Worm (Caenorhabditis elegans): ENCODE results near the gene mrg-1.

mrg-1 gene

DNA sequence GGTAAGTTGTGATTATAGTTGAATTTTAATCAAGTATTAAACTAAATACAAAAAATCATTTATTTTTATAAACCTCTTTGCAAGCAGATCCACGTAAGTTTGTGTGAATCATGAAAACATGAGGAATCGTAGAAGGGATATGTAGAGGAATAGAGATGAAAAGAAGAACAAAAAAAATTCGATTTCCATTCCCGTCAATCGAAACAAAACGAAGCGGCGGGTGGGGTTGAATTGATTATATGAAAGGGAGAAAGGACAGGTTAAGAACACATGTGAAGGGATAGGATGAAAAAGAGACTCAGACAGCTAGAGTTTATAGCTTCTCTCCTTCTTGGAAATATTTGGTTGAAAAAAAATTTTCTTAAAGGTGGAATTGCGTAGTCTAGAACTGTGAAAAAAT is 14.3 kb downstream of the mrg-1 start:
- TF ChIP-seq blmp-1 (tag; optimal IDR thresholded peaks at IDR 0.05) (no peak), nhr-237 (tag; optimal IDR thresholded peaks at IDR 0.05) (no peak), nhr-12 (tag; optimal IDR thresholded peaks at IDR 0.05) (no peak), hlh-1 (tag; optimal IDR thresholded peaks at IDR 0.05) (no peak)

DNA sequence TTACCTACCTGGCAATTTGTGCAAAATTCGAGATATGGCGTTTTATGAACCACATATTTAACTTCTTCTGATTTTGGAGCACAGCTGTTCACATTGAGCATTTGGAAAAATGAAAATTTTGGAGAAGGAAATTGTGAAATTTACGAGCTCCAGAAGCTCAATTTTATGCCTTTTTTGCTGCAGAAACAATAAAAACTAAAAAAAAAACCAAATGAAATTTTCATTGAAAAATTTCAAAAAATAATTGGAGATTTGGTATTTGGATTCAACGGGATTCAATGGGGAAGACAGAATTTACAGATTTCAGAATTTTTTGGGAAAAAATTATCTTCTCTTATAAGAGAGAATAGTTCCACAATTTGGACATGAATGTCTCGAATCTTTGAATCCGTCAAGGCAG is 17.8 kb downstream of the mrg-1 start, which contains the start of gene Y37D8A.26:
Y37D8A.26 (minus strand) TSS at position 101 of the 400 bp plus-strand sequence.
- TF ChIP-seq unc-39 (tag; optimal IDR thresholded peaks at IDR 0.05) (no peak), pha-4 (tag; optimal IDR thresholded peaks at IDR 0.05) (no peak), drap-1 (GFP tag; optimal IDR thresholded peaks at IDR 0.05) (no peak), nhr-2 (tag; optimal IDR thresholded peaks at IDR 0.05) (no peak), ztf-11 (tag; optimal IDR thresholded peaks at IDR 0.05) (no peak), lsy-2 (tag; optimal IDR thresholded peaks at IDR 0.05) (no peak), elt-1 (tag; optimal IDR thresholded peaks at IDR 0.05; ENCODE audit: borderline replicate concordance, insufficient read depth) (no peak), bed-3 (GFP tag; optimal IDR thresholded peaks at IDR 0.05) (no peak), lin-32 (GFP tag; optimal IDR thresholded peaks at IDR 0.05) (no peak), M03D4.4 (tag; optimal IDR thresholded peaks at IDR 0.05) (no peak), unc-62 (GFP tag; optimal IDR thresholded peaks at IDR 0.05) (no peak), nhr-28 (tag; optimal IDR thresholded peaks at IDR 0.05) (no peak), tbx-8 (GFP tag; optimal IDR thresholded peaks at IDR 0.05) (no peak), hlh-1 (tag; optimal IDR thresholded peaks at IDR 0.05) (no peak), ceh-43 (GFP tag; optimal IDR thresholded peaks at IDR 0.05) (no peak), ceh-83 (GFP tag; optimal IDR thresholded peaks at IDR 0.05) (no peak)

DNA sequence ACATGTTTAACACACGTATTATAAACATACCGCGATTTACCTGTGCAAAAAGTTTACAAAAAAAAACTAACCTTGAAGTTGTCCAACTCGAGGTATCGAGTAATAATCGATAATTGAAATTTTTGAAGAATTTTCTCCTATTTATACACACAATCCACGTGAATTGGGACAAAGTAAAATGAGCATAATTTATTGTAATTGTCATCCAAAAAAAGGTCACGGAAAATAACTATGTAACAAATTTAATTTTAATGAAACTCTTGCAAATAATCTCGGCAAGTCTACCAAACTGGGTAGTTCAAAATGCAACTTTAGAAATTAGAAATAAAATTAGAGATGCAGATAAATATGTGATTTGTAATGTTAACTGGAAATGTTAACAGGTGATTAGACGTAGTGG is 19.1 kb downstream of the mrg-1 start, which contains the start of gene Y37D8A.5:
Y37D8A.5 (minus strand) TSS at position 101 of the 400 bp plus-strand sequence.
- TF ChIP-seq nhr-76 (tag; optimal IDR thresholded peaks at IDR 0.05) (no peak), nhr-2 (tag; optimal IDR thresholded peaks at IDR 0.05) (no peak), ceh-39 (tag; optimal IDR thresholded peaks at IDR 0.05) (no peak), unc-120 (tag; optimal IDR thresholded peaks at IDR 0.05; ENCODE audit: poor library complexity, severe bottlenecking) (no peak), zip-8 (tag; optimal IDR thresholded peaks at IDR 0.05) (no peak), nhr-237 (tag; optimal IDR thresholded peaks at IDR 0.05) (no peak), ces-1 (GFP tag; optimal IDR thresholded peaks at IDR 0.05) (no peak), elt-1 (tag; optimal IDR thresholded peaks at IDR 0.05; ENCODE audit: borderline replicate concordance, insufficient read depth) (no peak), nhr-12 (tag; optimal IDR thresholded peaks at IDR 0.05) (no peak), pha-4 (tag; optimal IDR thresholded peaks at IDR 0.05) (no peak), flh-1 (GFP tag; optimal IDR thresholded peaks at IDR 0.05) (no peak), tbx-8 (GFP tag; optimal IDR thresholded peaks at IDR 0.05) (no peak), mab-5 (tag; optimal IDR thresholded peaks at IDR 0.05) (no peak), lin-13 (tag; optimal IDR thresholded peaks at IDR 0.05) (no peak), M03D4.4 (tag; optimal IDR thresholded peaks at IDR 0.05) (no peak), lsy-2 (tag; optimal IDR thresholded peaks at IDR 0.05) (no peak)

DNA sequence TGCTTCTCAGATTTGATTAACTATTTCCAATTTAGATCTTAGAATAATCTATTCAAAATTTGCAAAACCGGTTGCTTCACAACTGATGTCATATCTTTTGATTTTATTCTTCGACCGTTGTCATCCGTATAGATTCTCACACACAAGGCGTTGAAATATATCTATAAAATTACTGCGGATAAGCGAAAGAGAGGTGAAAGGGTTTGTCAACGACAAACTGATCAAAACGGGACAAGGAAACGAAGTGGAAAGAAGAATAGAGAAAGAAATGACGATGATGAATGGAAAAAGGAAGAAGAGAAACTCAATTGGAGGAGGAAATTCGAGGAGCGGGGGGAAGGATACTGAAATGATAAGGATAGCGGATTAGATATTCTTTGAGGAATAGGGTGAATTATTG is 23.4 kb downstream of the mrg-1 start:
- no peak for TF ChIP-seq ztf-11 (tag; optimal IDR thresholded peaks at IDR 0.05)
- TF ChIP-seq nhr-237 (tag; optimal IDR thresholded peaks at IDR 0.05) = peak; percentile 61
- peak; percentile 36 for TF ChIP-seq unc-62 (GFP tag; optimal IDR thresholded peaks at IDR 0.05)
- TF ChIP-seq blmp-1 (tag; optimal IDR thresholded peaks at IDR 0.05) = peak; percentile 34
- peak; percentile 15 for TF ChIP-seq elt-3 (tag; optimal IDR thresholded peaks at IDR 0.05)

DNA sequence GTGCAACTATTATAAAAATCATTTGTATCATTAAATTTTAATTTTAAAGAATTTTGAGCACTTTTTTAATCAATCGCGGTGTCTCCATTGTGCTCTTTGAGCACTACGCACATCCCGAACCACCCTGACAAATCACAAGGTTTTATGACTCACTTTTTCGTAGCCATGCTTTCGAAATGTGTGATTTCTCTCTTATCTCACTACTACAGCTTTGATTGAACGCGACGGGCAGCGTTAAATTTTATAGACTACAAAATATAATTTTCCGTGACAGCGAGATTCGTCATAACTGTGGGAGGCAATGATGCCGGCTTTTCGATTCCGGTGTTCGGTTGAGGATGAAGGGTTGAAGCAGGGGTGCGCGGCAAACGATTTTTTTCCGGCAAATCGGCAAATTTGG is 24.8 kb downstream of the mrg-1 start:
- TF ChIP-seq sptf-1 (tag; optimal IDR thresholded peaks at IDR 0.05) (no peak), unc-62 (GFP tag; optimal IDR thresholded peaks at IDR 0.05) (no peak), cnd-1 (tag; optimal IDR thresholded peaks at IDR 0.05) (no peak), ces-1 (GFP tag; optimal IDR thresholded peaks at IDR 0.05) (no peak), mls-2 (tag; optimal IDR thresholded peaks at IDR 0.05) (no peak), unc-120 (tag; optimal IDR thresholded peaks at IDR 0.05; ENCODE audit: poor library complexity, severe bottlenecking) (no peak), pha-4 (tag; optimal IDR thresholded peaks at IDR 0.05) (no peak), M03D4.4 (tag; optimal IDR thresholded peaks at IDR 0.05) (no peak), lin-32 (GFP tag; optimal IDR thresholded peaks at IDR 0.05) (no peak), ham-2 (GFP tag; optimal IDR thresholded peaks at IDR 0.05) (no peak), mab-5 (tag; optimal IDR thresholded peaks at IDR 0.05) (no peak), ceh-43 (GFP tag; optimal IDR thresholded peaks at IDR 0.05) (no peak), ceh-83 (GFP tag; optimal IDR thresholded peaks at IDR 0.05) (no peak), elt-1 (tag; optimal IDR thresholded peaks at IDR 0.05; ENCODE audit: borderline replicate concordance, insufficient read depth) (no peak), nhr-2 (tag; optimal IDR thresholded peaks at IDR 0.05) (no peak), ztf-11 (tag; optimal IDR thresholded peaks at IDR 0.05) (no peak), drap-1 (GFP tag; optimal IDR thresholded peaks at IDR 0.05) (no peak), elt-3 (tag; optimal IDR thresholded peaks at IDR 0.05) (no peak)
